Fruit fly (Drosophila melanogaster): ENCODE results near the gene CG14073.

Gene CG14073

dm6 chr3L:18791232-18792008 is 29.1 kb downstream of the CG14073 start (continued):
- TF ChIP-seq scrt (GFP tag; optimal IDR thresholded peaks at IDR 0.05) (no peak), Gug (GFP tag; IDR thresholded peaks at IDR 0.05) (peak; percentile 33; the same call in 1 of the 4 replicates), mirr (GFP tag; optimal IDR thresholded peaks at IDR 0.05) (peak; percentile 51), CG16813 (GFP tag; IDR thresholded peaks at IDR 0.05; ENCODE audit: partially characterized antibody) (no peak), cato (GFP tag; optimal IDR thresholded peaks at IDR 0.05; ENCODE audit: borderline replicate concordance) (no peak), lola (GFP tag; optimal IDR thresholded peaks at IDR 0.05) (peak in 1 of 3 experiments; percentile 46), CG18476 (GFP tag; optimal IDR thresholded peaks at IDR 0.05) (no peak), CG5953 (GFP tag; IDR thresholded peaks at IDR 0.05) (no peak), CG34422 (GFP tag; IDR thresholded peaks at IDR 0.05) (peak; percentile 63; the same call in 2 of the 3 replicates), p53 (GFP tag; optimal IDR thresholded peaks at IDR 0.05) (no peak), bsh (GFP tag; optimal IDR thresholded peaks at IDR 0.05) (peak in 1 of 2 experiments; percentile 8), Atf3 (GFP tag; optimal IDR thresholded peaks at IDR 0.05) (no peak), CG4424 (GFP tag; optimal IDR thresholded peaks at IDR 0.05) (peak; percentile 4), Eip74EF (GFP tag; optimal IDR thresholded peaks at IDR 0.05) (no peak), E2f2 (GFP tag; IDR thresholded peaks at IDR 0.05) (0 out of 2 replicates have a peak, but pooled peaks have one; percentile 7), H15 (GFP tag; IDR thresholded peaks at IDR 0.05) (no peak), toy (GFP tag; IDR thresholded peaks at IDR 0.05) (no peak), phol (tag; optimal IDR thresholded peaks at IDR 0.05) (peak; percentile 32), maf-S (GFP tag; optimal IDR thresholded peaks at IDR 0.05) (no peak), bowl (GFP tag; IDR thresholded peaks at IDR 0.05) (no peak), da (GFP tag; optimal IDR thresholded peaks at IDR 0.05) (no peak), Ets97D (GFP tag; optimal IDR thresholded peaks at IDR 0.05) (no peak), jing (GFP tag; optimal IDR thresholded peaks at IDR 0.05) (no peak), CG9215 (GFP tag; IDR thresholded peaks at IDR 0.05) (no peak), sim (GFP tag; IDR thresholded peaks at IDR 0.05) (no peak), Tbp (GFP tag; optimal IDR thresholded peaks at IDR 0.05) (no peak), Ravus (GFP tag; IDR thresholded peaks at IDR 0.05) (no peak), abd-A (tag; optimal IDR thresholded peaks at IDR 0.05) (no peak), pfk (GFP tag; optimal IDR thresholded peaks at IDR 0.05) (no peak), GATAe (GFP tag; conservative IDR thresholded peaks at IDR 0.05) (peak; percentile 73), CG7839 (tag; optimal IDR thresholded peaks at IDR 0.05) (peak; percentile 54), Adf1 (GFP tag; IDR thresholded peaks at IDR 0.05) (peak; percentile 42), Nf-YC (tag; optimal IDR thresholded peaks at IDR 0.05) (peak; percentile 21), CG33213 (GFP tag; optimal IDR thresholded peaks at IDR 0.05) (no peak), pho (GFP tag; optimal IDR thresholded peaks at IDR 0.05) (peak; percentile 20), CkIIα-i1 (GFP tag; IDR thresholded peaks at IDR 0.05) (0 out of 2 replicates have a peak, but pooled peaks have one; percentile 8), Poxn (GFP tag; IDR thresholded peaks at IDR 0.05) (no peak), BEAF-32 (GFP tag; optimal IDR thresholded peaks at IDR 0.05) (no peak), CG17612 (GFP tag; IDR thresholded peaks at IDR 0.05) (no peak), gro (GFP tag; optimal IDR thresholded peaks at IDR 0.05) (no peak), CG11085 (GFP tag; IDR thresholded peaks at IDR 0.05) (no peak), ara (GFP tag; IDR thresholded peaks at IDR 0.05) (no peak), eyg (GFP tag; optimal IDR thresholded peaks at IDR 0.05) (peak; percentile 4), tna (GFP tag; IDR thresholded peaks at IDR 0.05; ENCODE audit: partially characterized antibody) (no peak; the same call in 1 of the 2 replicates), CG11247 (GFP tag; IDR thresholded peaks at IDR 0.05) (no peak; the same call in 1 of the 2 replicates), chinmo (GFP tag; IDR thresholded peaks at IDR 0.05; ENCODE audit: partially characterized antibody) (peak; percentile 99), exex (tag; optimal IDR thresholded peaks at IDR 0.05) (no peak), Dbx (GFP tag; IDR thresholded peaks at IDR 0.05) (peak; percentile 54; the same call in 1 of the 3 replicates), Bteb2 (GFP tag; optimal IDR thresholded peaks at IDR 0.05) (no peak)

Data from whole organism, embryonic.